Worm (Caenorhabditis elegans) whole organism, L1 larva: Measurements from ENCODE around the gene pha-2.
A peak's percentile ranks its signal among the peaks of the same experiment; 100 is the strongest.

ENCODE experiments used
- C04F5.9 ChIP-seq: sonication (generic microtip); optimal IDR thresholded peaks from 2 replicates; lab custom pipeline; 2016; ENCODE audit warnings: missing genetic modification characterization, missing compliant biosample characterization
- F16B12.6 ChIP-seq: fragments of 150-350 bp; optimal IDR thresholded peaks from 2 replicates; lab custom pipeline; 2014; ENCODE audit warnings: missing biosample characterization, missing genetic modification characterization
- Y116A8C.19 ChIP-seq: sonication (generic microtip); optimal IDR thresholded peaks from 2 replicates; lab custom pipeline; 2016; ENCODE audit warnings: missing compliant biosample characterization, missing genetic modification characterization, borderline replicate concordance
- blmp-1 ChIP-seq: fragments of 150-350 bp; optimal IDR thresholded peaks from 2 replicates; lab custom pipeline; 2014; ENCODE audit warnings: missing biosample characterization, missing genetic modification characterization
- ceh-63 ChIP-seq: fragments of 200-800 bp; sonication (Bioruptor generic); optimal IDR thresholded peaks from 2 replicates; lab custom pipeline; 2018; ENCODE audit warnings: mild to moderate bottlenecking, missing genetic modification characterization, missing compliant biosample characterization
- ceh-82 ChIP-seq, 3 experiments: fragments of 150-350 bp in 1 of 3; sonication (generic microtip) in 2 of 3; optimal IDR thresholded peaks; 2 replicates each; lab custom pipeline; 2014 to 2017; ENCODE audit warnings: missing biosample characterization in 3 of 3, missing genetic modification characterization in 3 of 3
- ceh-90 ChIP-seq: sonication (generic microtip); optimal IDR thresholded peaks from 2 replicates; lab custom pipeline; 2016; ENCODE audit warnings: missing genetic modification characterization, missing compliant biosample characterization
- dpl-1 ChIP-seq, 3 experiments: fragments of 150-350 bp in 2 of 3; sonication (generic microtip) in 1 of 3; optimal IDR thresholded peaks; 2 replicates each; lab custom pipeline; 2014 to 2017; ENCODE audit warnings: missing biosample characterization in 3 of 3, missing genetic modification characterization in 3 of 3, missing genetic modification reagents in 3 of 3
- efl-1 ChIP-seq, 4 experiments: fragments of 150-350 bp; optimal IDR thresholded peaks in 3 of 4; peaks in 1 of 4; 1 replicate in 1 of 4; 2 replicates in 3 of 4; lab custom pipeline; 2014; ENCODE audit warnings: missing biosample characterization in 2 of 4, missing genetic modification characterization in 2 of 4, missing genetic modification reagents in 2 of 4
- efl-3 ChIP-seq: fragments of 200-800 bp; sonication (Bioruptor generic); optimal IDR thresholded peaks from 2 replicates; lab custom pipeline; 2018; ENCODE audit warnings: mild to moderate bottlenecking, missing genetic modification characterization, missing compliant biosample characterization
- egl-13 ChIP-seq: sonication (generic microtip); optimal IDR thresholded peaks from 2 replicates; lab custom pipeline; 2016; ENCODE audit warnings: missing genotype, missing genetic modification reagents, missing genetic modification characterization, missing compliant biosample characterization
- elt-2 ChIP-seq: sonication (generic microtip); optimal IDR thresholded peaks from 2 replicates; lab custom pipeline; 2016; ENCODE audit warnings: missing genetic modification characterization, mild to moderate bottlenecking, inconsistent platforms, missing compliant biosample characterization, missing genetic modification reagents
- elt-3 ChIP-seq, 6 experiments: fragments of 150-350 bp in 1 of 6; sonication (generic microtip); optimal IDR thresholded peaks; 2 replicates each; lab custom pipeline; 2017 to 2018; ENCODE audit warnings: missing biosample characterization in 6 of 6, missing genetic modification characterization in 6 of 6, inconsistent platforms in 1 of 6
- ets-5 ChIP-seq: fragments of 200-800 bp; sonication (Bioruptor generic); IDR thresholded peaks from 2 replicates; pipeline ENCODE4 v1.3.6; 2022; ENCODE audit warnings: missing genetic modification characterization, missing compliant biosample characterization
- fos-1 ChIP-seq: fragments of 150-350 bp; optimal IDR thresholded peaks from 2 replicates; lab custom pipeline; 2014; ENCODE audit warnings: missing biosample characterization, missing genetic modification characterization
- hpl-2 ChIP-seq: fragments of 150-350 bp; optimal IDR thresholded peaks from 2 replicates; lab custom pipeline; 2014; ENCODE audit warnings: missing biosample characterization, missing genetic modification reagents, missing genetic modification characterization
- lin-14 ChIP-seq: fragments of 200-800 bp; sonication (Bioruptor generic); optimal IDR thresholded peaks from 2 replicates; lab custom pipeline; 2018; ENCODE audit warnings: mild to moderate bottlenecking, missing genetic modification characterization, moderate library complexity, missing compliant biosample characterization
- lin-15B ChIP-seq: fragments of 150-350 bp; sonication (generic microtip); optimal IDR thresholded peaks from 3 replicates; lab custom pipeline; 2014; ENCODE audit warnings: missing biosample characterization, missing genetic modification characterization
- lin-35 ChIP-seq, 2 experiments: fragments of 150-350 bp; optimal IDR thresholded peaks; 2 replicates each; lab custom pipeline; 2014; ENCODE audit warnings: missing biosample characterization in 2 of 2, missing genetic modification characterization in 2 of 2, missing genetic modification reagents in 2 of 2
- lir-3 ChIP-seq: sonication (generic microtip); optimal IDR thresholded peaks from 2 replicates; lab custom pipeline; 2016; ENCODE audit warnings: mild to moderate bottlenecking, missing genetic modification characterization, moderate library complexity, missing compliant biosample characterization; ENCODE audit not compliant: poor library complexity
- mab-9 ChIP-seq: fragments of 200-800 bp; sonication (Bioruptor generic); IDR thresholded peaks from 2 replicates; pipeline ENCODE4 v1.3.6; 2022; ENCODE audit warnings: missing genetic modification reagents, missing genetic modification characterization, missing compliant biosample characterization
- mdl-1 ChIP-seq, 2 experiments: fragments of 150-350 bp; optimal IDR thresholded peaks; 2 replicates each; lab custom pipeline; 2014 to 2017; ENCODE audit warnings: missing biosample characterization in 2 of 2, missing genetic modification characterization in 2 of 2, inconsistent platforms in 1 of 2
- nhr-20 ChIP-seq: sonication (generic microtip); optimal IDR thresholded peaks from 2 replicates; lab custom pipeline; 2016; ENCODE audit warnings: mild to moderate bottlenecking, missing genetic modification characterization, missing compliant biosample characterization
- nhr-237 ChIP-seq: fragments of 150-350 bp; optimal IDR thresholded peaks from 2 replicates; lab custom pipeline; 2014; ENCODE audit warnings: missing biosample characterization, missing genetic modification characterization
- nhr-85 ChIP-seq: sonication (generic microtip); peaks from one replicate; lab custom pipeline; 2016; ENCODE audit warnings: missing genetic modification characterization, inconsistent platforms, missing compliant biosample characterization
- nhr-90 ChIP-seq: sonication (generic microtip); optimal IDR thresholded peaks from 2 replicates; lab custom pipeline; 2016; ENCODE audit warnings: mild to moderate bottlenecking, missing genetic modification characterization, missing compliant biosample characterization; ENCODE audit not compliant: poor library complexity
- pqm-1 ChIP-seq: sonication (generic microtip); optimal IDR thresholded peaks from 3 replicates; lab custom pipeline; 2017; ENCODE audit warnings: missing biosample characterization, missing genetic modification characterization
- skn-1 ChIP-seq: fragments of 150-350 bp; optimal IDR thresholded peaks from 2 replicates; lab custom pipeline; 2014; ENCODE audit warnings: missing biosample characterization, missing genetic modification characterization
- snu-23 ChIP-seq: sonication (generic microtip); optimal IDR thresholded peaks from 2 replicates; lab custom pipeline; 2016; ENCODE audit warnings: missing genetic modification characterization, missing compliant biosample characterization
- sptf-1 ChIP-seq: fragments of 150-350 bp; optimal IDR thresholded peaks from 2 replicates; lab custom pipeline; 2014; ENCODE audit warnings: missing biosample characterization, missing genetic modification characterization
- sup-37 ChIP-seq: fragments of 200-800 bp; sonication (Bioruptor generic); optimal IDR thresholded peaks from 2 replicates; lab custom pipeline; 2018; ENCODE audit warnings: mild to moderate bottlenecking, missing genetic modification characterization, missing compliant biosample characterization
- swsn-7 ChIP-seq: sonication (generic microtip); optimal IDR thresholded peaks from 2 replicates; lab custom pipeline; 2016; ENCODE audit warnings: missing genetic modification characterization, missing compliant biosample characterization
- tbx-2 ChIP-seq: sonication (generic microtip); optimal IDR thresholded peaks from 2 replicates; lab custom pipeline; 2016; ENCODE audit warnings: missing genetic modification characterization, missing compliant biosample characterization
- unc-130 ChIP-seq: fragments of 150-350 bp; optimal IDR thresholded peaks from 2 replicates; lab custom pipeline; 2017; ENCODE audit warnings: missing biosample characterization, missing genetic modification characterization, inconsistent platforms
- zag-1 ChIP-seq: fragments of 150-350 bp; optimal IDR thresholded peaks from 2 replicates; lab custom pipeline; 2014; ENCODE audit warnings: missing biosample characterization, missing genetic modification characterization
- zip-4 ChIP-seq: fragments of 200-800 bp; sonication (Bioruptor generic); optimal IDR thresholded peaks from 2 replicates; lab custom pipeline; 2018; ENCODE audit warnings: mild to moderate bottlenecking, missing genetic modification characterization, moderate library complexity, missing compliant biosample characterization
- ztf-4 ChIP-seq: fragments of 150-350 bp; optimal IDR thresholded peaks from 2 replicates; lab custom pipeline; 2014; ENCODE audit warnings: missing biosample characterization, missing genetic modification characterization

Gene pha-2

ce11 chrX:661727-662330, 25.0 kb upstream of the pha-2 start, which contains the start of gene rund-1 (continued):
- TF ChIP-seq dpl-1 (GFP tag; optimal IDR thresholded peaks at IDR 0.05; lab: Kevin White, UChicago) (no peak), swsn-7 (peak; percentile 66)

- TF ChIP-seq blmp-1 (tag; lab: Kevin White, UChicago) (no peak), efl-3 (GFP tag; lab: Kevin White, UChicago) (no peak), sup-37 (GFP tag; lab: Kevin White, UChicago) (no peak), skn-1 (no peak), egl-13 (tag; lab: Kevin White, UChicago) (no peak), ztf-4 (tag; lab: Kevin White, UChicago) (no peak), mdl-1 (tag; optimal IDR thresholded peaks at IDR 0.05; lab: Kevin White, UChicago) (no peak), ceh-90 (tag; lab: Kevin White, UChicago) (no peak), lin-14 (no peak), C04F5.9 (tag; lab: Kevin White, UChicago) (no peak), hpl-2 (GFP tag; lab: Kevin White, UChicago) (no peak), nhr-20 (tag; lab: Kevin White, UChicago) (no peak), pqm-1 (tag; lab: Kevin White, UChicago) (no peak)
Observed at ce11 chrX:655884-656283, 19.1 kb upstream of the pha-2 start, which contains the start of gene lpr-7. lpr-7 (plus strand) TSS chrX:656184.

- no peak for TF ChIP-seq fos-1 (tag; lab: Kevin White, UChicago)
- TF ChIP-seq snu-23 (GFP tag; lab: Kevin White, UChicago) = no peak
- no peak for TF ChIP-seq unc-130
- no peak for TF ChIP-seq zip-4 (GFP tag; lab: Kevin White, UChicago)
- TF ChIP-seq ztf-4 (tag; lab: Kevin White, UChicago) = no peak
- TF ChIP-seq efl-1 (optimal IDR thresholded peaks at IDR 0.05; lab: Kevin White, UChicago) = no peak
- TF ChIP-seq efl-1 (GFP tag; optimal IDR thresholded peaks at IDR 0.05 in 1 of 2; lab: Kevin White, UChicago) = no peak
- TF ChIP-seq dpl-1 (GFP tag; optimal IDR thresholded peaks at IDR 0.05; lab: Kevin White, UChicago) = no peak
- no peak for TF ChIP-seq ceh-63 (GFP tag; lab: Kevin White, UChicago)
- no peak for TF ChIP-seq sptf-1 (tag; lab: Kevin White, UChicago)
- TF ChIP-seq pqm-1 (tag; lab: Kevin White, UChicago) = no peak
- no peak for TF ChIP-seq nhr-90 (tag; lab: Kevin White, UChicago)
- TF ChIP-seq ceh-82 (tag; optimal IDR thresholded peaks at IDR 0.05; lab: Kevin White, UChicago) = no peak
- no peak for TF ChIP-seq lir-3
- TF ChIP-seq elt-3 (tag; optimal IDR thresholded peaks at IDR 0.05; lab: Kevin White, UChicago) = no peak
Observed at ce11 chrX:654804-655203, 18.0 kb upstream of the pha-2 start, which contains the start of gene ifc-2. ifc-2 (minus strand) TSS chrX:654904.

ce11 chrX:651616-652015, 14.8 kb upstream of the pha-2 start:
- TF ChIP-seq elt-2 (peak; percentile 42), F16B12.6 (tag; lab: Kevin White, UChicago) (no peak), skn-1 (no peak), zag-1 (tag; lab: Kevin White, UChicago) (no peak), lin-35 (GFP tag; optimal IDR thresholded peaks at IDR 0.05; lab: Kevin White, UChicago) (peak in 1 of 2 experiments; percentile 24), nhr-85 (tag; lab: Kevin White, UChicago) (no peak), efl-1 (optimal IDR thresholded peaks at IDR 0.05; lab: Kevin White, UChicago) (no peak), efl-1 (GFP tag; optimal IDR thresholded peaks at IDR 0.05 in 1 of 2; lab: Kevin White, UChicago) (peak in 1 of 2 experiments; percentile 79)

- TF ChIP-seq tbx-2 (tag; lab: Kevin White, UChicago) (no peak), ets-5 (GFP tag; lab: Robert Waterston, UW) (no peak), lin-15B (no peak), nhr-237 (tag; lab: Kevin White, UChicago) (no peak), mab-9 (no peak), Y116A8C.19 (tag; lab: Kevin White, UChicago) (no peak), elt-2 (peak; percentile 19)
Observed at ce11 chrX:646493-646892, 9.7 kb upstream of the pha-2 start.
